Fruit fly (Drosophila melanogaster): Measurements from ENCODE around the gene mRpL1.

DNA sequence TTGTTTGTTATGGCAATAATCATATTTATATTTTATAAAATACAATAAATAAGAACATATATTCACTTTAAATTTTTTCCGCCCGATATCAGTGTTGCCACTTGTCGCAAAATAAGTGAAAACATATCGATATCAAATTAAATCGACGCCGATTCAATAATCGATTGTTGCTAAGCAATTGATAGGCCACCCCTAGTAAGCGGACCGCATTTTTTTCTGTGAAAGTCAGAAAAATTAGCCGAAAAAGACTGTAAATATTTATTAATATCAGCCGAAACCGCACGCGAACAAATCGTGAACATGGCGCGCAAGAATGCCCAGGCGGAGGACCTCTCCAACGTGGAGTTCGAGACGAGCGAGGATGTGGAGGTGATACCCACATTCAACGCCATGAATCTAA lies 11.8 kb downstream of the mRpL1 start, which contains the start of gene CG7483:
- no peak for TF ChIP-seq psq (optimal IDR thresholded peaks at IDR 0.05)
- TF ChIP-seq usp (GFP tag; optimal IDR thresholded peaks at IDR 0.05): no peak
- TF ChIP-seq CG8478 (optimal IDR thresholded peaks at IDR 0.05): no peak
- no peak for TF ChIP-seq EcR (GFP tag; optimal IDR thresholded peaks at IDR 0.05)
